Worm (Caenorhabditis elegans) whole organism, early embryonic: ENCODE results near the gene K01A11.1.

Source experiments
- F13C5.2 ChIP-seq: sonication (generic microtip); optimal IDR thresholded peaks from 2 replicates; lab custom pipeline; 2017; ENCODE audit warnings: mild to moderate bottlenecking, missing genetic modification characterization, inconsistent platforms, missing compliant biosample characterization
- aly-1 ChIP-seq: sonication (generic microtip); optimal IDR thresholded peaks from 2 replicates; lab custom pipeline; 2016; ENCODE audit warnings: missing genetic modification characterization, missing compliant biosample characterization
- ama-1 ChIP-seq: fragments of 150-350 bp; optimal IDR thresholded peaks from 2 replicates; lab custom pipeline; 2014
- ceh-13 ChIP-seq: fragments of 200-800 bp; sonication (Bioruptor generic); optimal IDR thresholded peaks from 2 replicates; lab custom pipeline; 2018; ENCODE audit warnings: mild to moderate bottlenecking, missing genetic modification characterization, missing compliant biosample characterization
- ets-7 ChIP-seq: sonication (generic microtip); optimal IDR thresholded peaks from 2 replicates; lab custom pipeline; 2016; ENCODE audit warnings: missing genotype, missing genetic modification characterization, missing compliant biosample characterization
- hmbx-1 ChIP-seq: sonication (generic microtip); optimal IDR thresholded peaks from 2 replicates; lab custom pipeline; 2016; ENCODE audit warnings: mild to moderate bottlenecking, missing genetic modification characterization, missing compliant biosample characterization
- hmg-4 ChIP-seq: fragments of 200-800 bp; sonication (Bioruptor generic); optimal IDR thresholded peaks from 2 replicates; lab custom pipeline; 2018; ENCODE audit warnings: mild to moderate bottlenecking, missing genetic modification characterization, missing compliant biosample characterization
- pes-1 ChIP-seq: fragments of 200-800 bp; sonication (Bioruptor generic); IDR thresholded peaks from 2 replicates; pipeline ENCODE4 v1.3.6; 2022; ENCODE audit warnings: missing genetic modification reagents, missing genetic modification characterization, missing compliant biosample characterization
- scrt-1 ChIP-seq: fragments of 200-800 bp; sonication (Bioruptor generic); IDR thresholded peaks from 2 replicates; pipeline ENCODE4 v1.3.6; 2022; ENCODE audit warnings: missing genetic modification characterization, missing compliant biosample characterization
- sea-1 ChIP-seq: fragments of 200-800 bp; sonication (Bioruptor generic); conservative IDR thresholded peaks from 2 replicates; pipeline ENCODE4 v1.3.6; 2022; ENCODE audit warnings: missing genetic modification characterization, missing compliant biosample characterization
- tbx-11 ChIP-seq: fragments of 200-800 bp; sonication (Bioruptor generic); IDR thresholded peaks from 2 replicates; pipeline ENCODE4 v1.3.6; 2022; ENCODE audit warnings: missing genetic modification characterization, missing compliant biosample characterization

ce11 chrIII:3467013-3467412, 35.7 kb upstream of the K01A11.1 start:
- TF ChIP-seq hmg-4 (GFP tag; lab: Kevin White, UChicago) (no peak), tbx-11 (no peak), ets-7 (tag; lab: Kevin White, UChicago) (no peak), ama-1 (lab: Kevin White, UChicago) (no peak), pes-1 (GFP tag; lab: Robert Waterston, UW) (no peak), F13C5.2 (no peak), aly-1 (tag; lab: Kevin White, UChicago) (no peak), sea-1 (GFP tag; lab: Robert Waterston, UW) (no peak), hmbx-1 (tag; lab: Kevin White, UChicago) (no peak), ceh-13 (GFP tag; lab: Kevin White, UChicago) (no peak), scrt-1 (no peak)
